Fruit fly (Drosophila melanogaster) whole organism: ENCODE measurements around the gene IntS9.

ENCODE experiments used
- psq ChIP-seq: fragments of >200 bp; optimal IDR thresholded peaks from 2 replicates; lab custom pipeline; 2017
- usp ChIP-seq: fragments of >200 bp; optimal IDR thresholded peaks from 2 replicates; lab custom pipeline; 2017; ENCODE audit warnings: missing biosample characterization, missing genetic modification characterization, mixed read lengths

DNA sequence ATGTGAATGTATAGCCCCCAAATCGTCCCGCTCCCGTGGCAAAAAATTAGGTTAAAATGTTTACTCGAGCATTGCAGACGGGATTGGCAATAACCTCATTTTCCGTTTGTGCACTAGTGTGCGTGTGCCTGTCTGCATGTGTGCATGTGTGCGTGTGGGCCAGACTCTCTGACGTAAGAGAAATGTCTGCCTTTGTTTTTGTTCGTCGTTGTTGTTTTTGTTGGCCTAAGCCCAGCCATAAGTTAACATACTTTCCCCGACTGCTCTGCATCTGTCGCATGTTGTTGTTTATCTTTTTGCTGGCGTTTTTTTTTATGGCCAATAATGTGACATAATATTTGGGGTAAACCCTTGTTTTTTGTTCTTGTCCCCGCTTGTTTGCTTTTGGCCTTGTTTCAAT lies 39.9 kb upstream of the IntS9 start:
- no peak for TF ChIP-seq usp (GFP tag; lab: Kevin White, UChicago)
- no peak for TF ChIP-seq psq (lab: Kevin White, UChicago)
